Fruit fly (Drosophila melanogaster): ENCODE data around the gene Ucp4B.
A peak's percentile ranks its signal among the peaks of the same experiment; 100 is the strongest.

The Ucp4B gene

dm6 chr2L:6019352-6020131, 49.9 kb downstream of the Ucp4B start, which contains the start of gene H2.0 (continued):
- TF ChIP-seq hkb (optimal IDR thresholded peaks at IDR 0.05) (no peak), hkb (GFP tag; IDR thresholded peaks at IDR 0.05) (0 out of 2 replicates have a peak, but pooled peaks have one; percentile 24), CG1024 (GFP tag; IDR thresholded peaks at IDR 0.05) (0 out of 2 replicates have a peak, but pooled peaks have one; percentile 17), CG11456 (GFP tag; IDR thresholded peaks at IDR 0.05) (0 out of 3 replicates have a peak, but pooled peaks have one; percentile 34), sens (GFP tag) (peak; percentile 81), zen (tag; optimal IDR thresholded peaks at IDR 0.05) (peak; percentile 20), Poxn (GFP tag; IDR thresholded peaks at IDR 0.05) (no peak), gcm (GFP tag; optimal IDR thresholded peaks at IDR 0.05) (peak; percentile 37), CG33557 (GFP tag; optimal IDR thresholded peaks at IDR 0.05) (peak; percentile 31), CG9727 (GFP tag; optimal IDR thresholded peaks at IDR 0.05) (peak; percentile 62), ATbp (GFP tag; optimal IDR thresholded peaks at IDR 0.05) (peak; percentile 21), CG10979 (tag; optimal IDR thresholded peaks at IDR 0.05) (peak; percentile 60), zfh1 (GFP tag; IDR thresholded peaks at IDR 0.05) (0 out of 3 replicates have a peak, but pooled peaks have one; percentile 23), CG17361 (GFP tag; IDR thresholded peaks at IDR 0.05) (peak; percentile 58; the same call in 2 of the 3 replicates), CG13424 (tag; optimal IDR thresholded peaks at IDR 0.05) (peak; percentile 23), CG8089 (GFP tag; optimal IDR thresholded peaks at IDR 0.05) (no peak), grau (tag; optimal IDR thresholded peaks at IDR 0.05) (peak; percentile 56), z (GFP tag; IDR thresholded peaks at IDR 0.05) (peak; percentile 61; the same call in 1 of the 3 replicates), esg (GFP tag; conservative IDR thresholded peaks at IDR 0.05) (peak; percentile 37; the same call in 1 of the 2 replicates), pum (GFP tag; optimal IDR thresholded peaks at IDR 0.05) (no peak), lola (GFP tag; optimal IDR thresholded peaks at IDR 0.05) (peak in 1 of 3 experiments; percentile 65), HmgD (GFP tag; optimal IDR thresholded peaks at IDR 0.05) (no peak), disco-r (GFP tag; optimal IDR thresholded peaks at IDR 0.05) (peak; percentile 4), CG14710 (tag; optimal IDR thresholded peaks at IDR 0.05) (peak; percentile 46), Optix (GFP tag; IDR thresholded peaks at IDR 0.05) (0 out of 3 replicates have a peak, but pooled peaks have one; percentile 16), pnt (GFP tag; optimal IDR thresholded peaks at IDR 0.05) (peak; percentile 6), CG1647 (GFP tag; optimal IDR thresholded peaks at IDR 0.05) (no peak), YL-1 (GFP tag; optimal IDR thresholded peaks at IDR 0.05) (no peak), CG31441 (GFP tag; IDR thresholded peaks at IDR 0.05) (peak; percentile 44), CG17385 (GFP tag; optimal IDR thresholded peaks at IDR 0.05) (peak; percentile 8), Nf-YB (GFP tag; optimal IDR thresholded peaks at IDR 0.05) (peak; percentile 97), CG30403 (GFP tag; optimal IDR thresholded peaks at IDR 0.05) (peak; percentile 42), ci (GFP tag; IDR thresholded peaks at IDR 0.05) (peak; percentile 40; the same call in 1 of the 3 replicates), otp (GFP tag; IDR thresholded peaks at IDR 0.05) (0 out of 3 replicates have a peak, but pooled peaks have one; percentile 49), CG1602 (GFP tag; optimal IDR thresholded peaks at IDR 0.05) (peak; percentile 41), fd102C (GFP tag; optimal IDR thresholded peaks at IDR 0.05) (peak; percentile 3), CG34422 (GFP tag; IDR thresholded peaks at IDR 0.05) (no peak), ac (GFP tag; optimal IDR thresholded peaks at IDR 0.05) (peak; percentile 24), Taf1 (GFP tag; IDR thresholded peaks at IDR 0.05) (no peak), CG6813 (GFP tag; optimal IDR thresholded peaks at IDR 0.05) (peak; percentile 42), CG6689 (GFP tag; IDR thresholded peaks at IDR 0.05) (peak; percentile 31; the same call in 1 of the 2 replicates), CG12769 (tag; optimal IDR thresholded peaks at IDR 0.05) (peak; percentile 34), Rfx (GFP tag; IDR thresholded peaks at IDR 0.05) (0 out of 2 replicates have a peak, but pooled peaks have one; percentile 11), pho (GFP tag; optimal IDR thresholded peaks at IDR 0.05) (no peak), Jarid2 (GFP tag; optimal IDR thresholded peaks at IDR 0.05) (no peak), Deaf1 (tag; optimal IDR thresholded peaks at IDR 0.05) (peak; percentile 79), HLHmδ (GFP tag; optimal IDR thresholded peaks at IDR 0.05) (peak; percentile 79), CG4404 (GFP tag; IDR thresholded peaks at IDR 0.05) (peak; percentile 60)

All from whole organism, embryonic.